Worm (Caenorhabditis elegans): ENCODE results near the gene F40F11.3.

The F40F11.3 gene

ce11 chrIV:11601721-11602405, 8.1 kb upstream of the F40F11.3 start (continued):
- peak; percentile 62; the same call in 1 of the 2 replicates for TF ChIP-seq dox-1 (GFP tag; IDR thresholded peaks at IDR 0.05)
- TF ChIP-seq snpc-4 (GFP tag; optimal IDR thresholded peaks at IDR 0.05) = no peak
- TF ChIP-seq snpc-4 (tag; optimal IDR thresholded peaks at IDR 0.05) = peak; percentile 25 to 57 (median 36)
- peak; percentile 54 for TF ChIP-seq repo-1 (tag; optimal IDR thresholded peaks at IDR 0.05)
- peak; percentile 94 for TF ChIP-seq F33H1.4 (GFP tag; IDR thresholded peaks at IDR 0.05)
- peak; percentile 74; the same call in 1 of the 2 replicates for TF ChIP-seq madf-3 (GFP tag; IDR thresholded peaks at IDR 0.05)
- TF ChIP-seq dpl-1 (GFP tag; optimal IDR thresholded peaks at IDR 0.05) = no peak
- no peak for TF ChIP-seq F37B4.10 (GFP tag; IDR thresholded peaks at IDR 0.05)
- no peak for TF ChIP-seq nfya-1 (tag; optimal IDR thresholded peaks at IDR 0.05; ENCODE audit: borderline replicate concordance, insufficient read depth)
- TF ChIP-seq ceh-58 (GFP tag; IDR thresholded peaks at IDR 0.05) = no peak
- no peak for TF ChIP-seq F39B2.1 (GFP tag; IDR thresholded peaks at IDR 0.05)
- TF ChIP-seq rec-8 (tag; optimal IDR thresholded peaks at IDR 0.05) = peak in 1 of 2 experiments; percentile 21
- no peak for TF ChIP-seq F57C9.4 (tag; optimal IDR thresholded peaks at IDR 0.05)
- TF ChIP-seq unc-130 (GFP tag; optimal IDR thresholded peaks at IDR 0.05) = peak; percentile 54
- TF ChIP-seq madf-6 (GFP tag; IDR thresholded peaks at IDR 0.05) = peak; percentile 72
- TF ChIP-seq fkh-3 (tag; optimal IDR thresholded peaks at IDR 0.05) = no peak
- TF ChIP-seq ceh-27 (GFP tag; optimal IDR thresholded peaks at IDR 0.05) = peak; percentile 32
- TF ChIP-seq nhr-90 (tag; optimal IDR thresholded peaks at IDR 0.05) = no peak
- TF ChIP-seq B0035.1 (tag; optimal IDR thresholded peaks at IDR 0.05) = peak; percentile 43
- no peak for TF ChIP-seq nhr-27 (tag; optimal IDR thresholded peaks at IDR 0.05)
- TF ChIP-seq T07F8.4 (tag; optimal IDR thresholded peaks at IDR 0.05) = no peak
- TF ChIP-seq ceh-40 (GFP tag; IDR thresholded peaks at IDR 0.05) = no peak
- peak; percentile 19 for TF ChIP-seq pha-4 (tag; optimal IDR thresholded peaks at IDR 0.05)
- TF ChIP-seq B0019.2 (GFP tag; conservative IDR thresholded peaks at IDR 0.05) = no peak
- peak; percentile 60 for TF ChIP-seq tbp1 (GFP tag; optimal IDR thresholded peaks at IDR 0.05)
- no peak for TF ChIP-seq Y95B8A.8 (GFP tag; IDR thresholded peaks at IDR 0.05)
- no peak for TF ChIP-seq nhr-179 (tag; optimal IDR thresholded peaks at IDR 0.05)
- no peak for TF ChIP-seq T26A5.8 (tag; optimal IDR thresholded peaks at IDR 0.05)
- no peak for TF ChIP-seq unc-62 (GFP tag; optimal IDR thresholded peaks at IDR 0.05)
- no peak for TF ChIP-seq Y53F4B.3 (GFP tag; IDR thresholded peaks at IDR 0.05)
- TF ChIP-seq snpc-3.4 (tag; optimal IDR thresholded peaks at IDR 0.05) = peak; percentile 80
- peak; percentile 23 for TF ChIP-seq lsy-27 (tag; optimal IDR thresholded peaks at IDR 0.05; ENCODE audit: borderline replicate concordance, insufficient read depth)
- TF ChIP-seq lir-1 (GFP tag; conservative IDR thresholded peaks at IDR 0.05) = no peak; the same call in 1 of the 2 replicates
- TF ChIP-seq C06A6.2 (GFP tag; conservative IDR thresholded peaks at IDR 0.05) = no peak
- TF ChIP-seq hlh-12 (tag; optimal IDR thresholded peaks at IDR 0.05) = no peak
- peak; percentile 35; the same call in 1 of the 2 replicates for TF ChIP-seq Y53G8AR.9 (GFP tag; conservative IDR thresholded peaks at IDR 0.05)
- peak; percentile 49 for TF ChIP-seq lin-40 (tag; optimal IDR thresholded peaks at IDR 0.05)
- no peak for TF ChIP-seq B0261.1 (tag; optimal IDR thresholded peaks at IDR 0.05)
- TF ChIP-seq athp-1 (tag; optimal IDR thresholded peaks at IDR 0.05) = no peak

DNA sequence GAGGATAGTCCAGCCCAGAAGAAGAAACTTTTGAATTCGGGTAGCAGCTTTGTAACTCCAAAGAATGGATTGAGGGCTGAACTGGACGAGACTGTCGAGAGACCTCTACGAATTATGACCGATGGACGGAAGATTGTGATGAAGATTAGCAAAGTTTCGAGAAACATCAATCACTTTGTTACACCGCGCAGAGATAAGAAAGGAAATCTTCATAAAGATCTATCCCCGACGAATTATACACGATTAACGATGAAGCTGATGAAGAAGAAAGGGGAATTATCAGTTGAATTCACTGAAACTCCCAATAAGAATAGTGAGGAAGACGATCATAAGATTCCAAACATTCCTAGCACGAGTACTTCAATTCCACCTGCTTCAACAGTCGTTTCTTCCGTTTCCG, 5.9 kb upstream of the F40F11.3 start:
- no peak for TF ChIP-seq ztf-26 (tag; optimal IDR thresholded peaks at IDR 0.05)
- no peak for TF ChIP-seq Y79H2A.3 (GFP tag; conservative IDR thresholded peaks at IDR 0.05)
- TF ChIP-seq egrh-3 (GFP tag; IDR thresholded peaks at IDR 0.05) = no peak
- no peak for TF ChIP-seq attf-5 (GFP tag; optimal IDR thresholded peaks at IDR 0.05)
- no peak for TF ChIP-seq xnd-1 (tag; optimal IDR thresholded peaks at IDR 0.05)
- no peak for TF ChIP-seq ceh-91 (GFP tag; IDR thresholded peaks at IDR 0.05)
- TF ChIP-seq nfya-2 (GFP tag; IDR thresholded peaks at IDR 0.05) = no peak
- TF ChIP-seq F49E8.2 (tag; optimal IDR thresholded peaks at IDR 0.05; ENCODE audit: insufficient read depth) = no peak
- no peak for TF ChIP-seq fkh-3 (tag; optimal IDR thresholded peaks at IDR 0.05)
- TF ChIP-seq ztf-6 (GFP tag; IDR thresholded peaks at IDR 0.05) = no peak
- TF ChIP-seq Y67H2A.10 (GFP tag; conservative IDR thresholded peaks at IDR 0.05) = no peak
- TF ChIP-seq Y95B8A.8 (GFP tag; IDR thresholded peaks at IDR 0.05) = no peak
- TF ChIP-seq pbrm-1 (GFP tag; IDR thresholded peaks at IDR 0.05) = no peak
